Fruit fly (Drosophila melanogaster) whole organism, embryonic: ENCODE data around the gene MICU3.

ENCODE experiments used
- BEAF-32 ChIP-seq: fragments of 200-800 bp; sonication (Bioruptor generic); optimal IDR thresholded peaks from 3 replicates; lab custom pipeline; 2017; ENCODE audit warnings: missing biosample characterization, missing genetic modification characterization, mild to moderate bottlenecking, moderate library complexity, missing genetic modification reagents
- CG10431 ChIP-seq: fragments of 200-800 bp; sonication (Bioruptor generic); optimal IDR thresholded peaks from 3 replicates; lab custom pipeline; 2018; ENCODE audit warnings: missing biosample characterization, mild to moderate bottlenecking, missing genetic modification characterization
- CG11695 ChIP-seq: fragments of 200-800 bp; sonication (Bioruptor generic); IDR thresholded peaks from 3 replicates; pipeline ENCODE4 v1.3.6; 2022; ENCODE audit warnings: missing biosample characterization, missing genetic modification characterization
- CG13775 ChIP-seq: fragments of 200-800 bp; sonication (Bioruptor generic); optimal IDR thresholded peaks from 3 replicates; lab custom pipeline; 2017; ENCODE audit warnings: missing biosample characterization, mild to moderate bottlenecking, missing genetic modification characterization
- CG15514 ChIP-seq: fragments of 200-800 bp; sonication (Bioruptor generic); optimal IDR thresholded peaks from 3 replicates; lab custom pipeline; 2017; ENCODE audit warnings: missing biosample characterization, missing genetic modification characterization, mild to moderate bottlenecking, moderate library complexity, missing genetic modification reagents
- CG15696 ChIP-seq: fragments of 200-800 bp; sonication (Bioruptor generic); optimal IDR thresholded peaks from 2 replicates; lab custom pipeline; 2019; ENCODE audit warnings: missing biosample characterization, mild to moderate bottlenecking, missing genetic modification characterization, moderate library complexity
- CG17568 ChIP-seq: fragments of 200-800 bp; sonication (Bioruptor generic); optimal IDR thresholded peaks from 2 replicates; lab custom pipeline; 2018; ENCODE audit warnings: missing biosample characterization, mild to moderate bottlenecking, missing genetic modification characterization, moderate library complexity
- CG18262 ChIP-seq: fragments of 200-800 bp; optimal IDR thresholded peaks from 3 replicates; lab custom pipeline; 2019; ENCODE audit warnings: missing biosample characterization, mild to moderate bottlenecking, missing genetic modification characterization, moderate library complexity
- CG2116 ChIP-seq: fragments of 200-800 bp; sonication (Bioruptor generic); optimal IDR thresholded peaks from 3 replicates; lab custom pipeline; 2018; ENCODE audit warnings: missing biosample characterization, mild to moderate bottlenecking, missing genetic modification characterization
- CG2199 ChIP-seq: fragments of 200-800 bp; sonication (Bioruptor generic); IDR thresholded peaks from 3 replicates; pipeline ENCODE4 v1.3.6; 2022; ENCODE audit warnings: missing biosample characterization, missing genetic modification characterization
- CG3726 ChIP-seq: fragments of 200-800 bp; sonication (Bioruptor generic); IDR thresholded peaks from 3 replicates; pipeline ENCODE4, ENCODE4 v1.3.6; 2022; ENCODE audit warnings: missing biosample characterization, missing genetic modification characterization
- CG4707 ChIP-seq: fragments of 200-800 bp; sonication (Bioruptor generic); optimal IDR thresholded peaks from 2 replicates; lab custom pipeline; 2018; ENCODE audit warnings: missing biosample characterization, mild to moderate bottlenecking, missing genetic modification characterization, moderate library complexity
- CG5245 ChIP-seq: fragments of 200-800 bp; sonication (Bioruptor generic); optimal IDR thresholded peaks from 3 replicates; lab custom pipeline; 2016; ENCODE audit warnings: missing biosample characterization, missing genetic modification characterization
- CG6683 ChIP-seq: fragments of 200-800 bp; sonication (Bioruptor generic); optimal IDR thresholded peaks from 2 replicates; lab custom pipeline; 2017; ENCODE audit warnings: missing biosample characterization, mild to moderate bottlenecking, missing genetic modification characterization, missing genetic modification reagents
- CG9727 ChIP-seq: fragments of 200-800 bp; sonication (Bioruptor generic); optimal IDR thresholded peaks from 3 replicates; lab custom pipeline; 2017; ENCODE audit warnings: missing biosample characterization, mild to moderate bottlenecking, missing genetic modification characterization
- CG9876 ChIP-seq: fragments of 200-800 bp; sonication (Bioruptor generic); optimal IDR thresholded peaks from 2 replicates; lab custom pipeline; 2016; ENCODE audit warnings: missing biosample characterization, missing genetic modification characterization
- CTCF ChIP-seq: fragments of 200-800 bp; sonication (Bioruptor generic); optimal IDR thresholded peaks from 2 replicates; lab custom pipeline; 2017; ENCODE audit warnings: missing biosample characterization, mild to moderate bottlenecking, missing genetic modification characterization, moderate library complexity
- CkIIα-i1 ChIP-seq: fragments of 200-800 bp; sonication (Bioruptor generic); IDR thresholded peaks from 2 replicates; pipeline ENCODE4 v1.3.6; 2022; ENCODE audit warnings: missing biosample characterization, missing genetic modification characterization
- Dad ChIP-seq: fragments of 200-800 bp; sonication (Bioruptor generic); optimal IDR thresholded peaks from 3 replicates; lab custom pipeline; 2016; ENCODE audit warnings: missing biosample characterization, missing genetic modification characterization
- Dfd ChIP-seq, 2 experiments: fragments of >200 bp; optimal IDR thresholded peaks; 2 replicates each; lab custom pipeline; 2017; ENCODE audit warnings: missing biosample characterization in 2 of 2, missing genetic modification characterization in 2 of 2
- Doc2 ChIP-seq: fragments of 200-800 bp; sonication (Bioruptor generic); IDR thresholded peaks from 2 replicates; pipeline ENCODE4 v1.3.6; 2022; ENCODE audit warnings: missing biosample characterization, missing genetic modification characterization
- Drgx ChIP-seq: fragments of 200-800 bp; sonication (Bioruptor generic); IDR thresholded peaks from 2 replicates; pipeline ENCODE4 v1.3.6; 2022; ENCODE audit warnings: missing biosample characterization, missing genetic modification characterization
- E2f1 ChIP-seq: fragments of 200-800 bp; sonication (Bioruptor generic); IDR thresholded peaks from 2 replicates; pipeline ENCODE4 v1.3.6; 2022; ENCODE audit warnings: missing biosample characterization, missing genetic modification characterization
- Fer3 ChIP-seq: fragments of 200-800 bp; sonication (Bioruptor generic); optimal IDR thresholded peaks from 2 replicates; lab custom pipeline; 2018; ENCODE audit warnings: missing biosample characterization, mild to moderate bottlenecking, missing genetic modification characterization, moderate library complexity
- Hey ChIP-seq: fragments of 200-800 bp; sonication (Bioruptor generic); optimal IDR thresholded peaks from 3 replicates; lab custom pipeline; 2018; ENCODE audit warnings: missing biosample characterization, mild to moderate bottlenecking, missing genetic modification characterization
- Hr78 ChIP-seq, 2 experiments: fragments of 200-800 bp in 1 of 2; fragments of >200 bp in 1 of 2; sonication (Bioruptor generic) in 1 of 2; optimal IDR thresholded peaks; 2 replicates each; lab custom pipeline; 2017 to 2019; ENCODE audit warnings: missing biosample characterization in 2 of 2, missing genetic modification characterization in 2 of 2, mild to moderate bottlenecking in 1 of 2, moderate library complexity in 1 of 2
- Kr ChIP-seq: fragments of 200-800 bp; sonication (Bioruptor generic); optimal IDR thresholded peaks from 2 replicates; lab custom pipeline; 2017; ENCODE audit warnings: missing biosample characterization, mild to moderate bottlenecking, missing genetic modification characterization
- NFAT ChIP-seq: fragments of 200-800 bp; sonication (Bioruptor generic); IDR thresholded peaks from 2 replicates; pipeline ENCODE4 v1.3.6; 2022; ENCODE audit warnings: missing biosample characterization, missing genetic modification characterization
- bab2 ChIP-seq: fragments of 200-800 bp; sonication (Bioruptor generic); optimal IDR thresholded peaks from 2 replicates; lab custom pipeline; 2016; ENCODE audit warnings: missing biosample characterization, missing genetic modification characterization
- cad ChIP-seq: fragments of >200 bp; optimal IDR thresholded peaks from 2 replicates; lab custom pipeline; 2017; ENCODE audit warnings: missing biosample characterization, missing genetic modification characterization
- cas ChIP-seq: fragments of 200-800 bp; sonication (Bioruptor generic); IDR thresholded peaks from 2 replicates; pipeline ENCODE4 v1.3.6; 2022; ENCODE audit warnings: missing biosample characterization, missing genetic modification characterization
- chif ChIP-seq, 2 experiments: fragments of 200-800 bp; sonication (Bioruptor generic); optimal IDR thresholded peaks; 3 replicates each; lab custom pipeline; 2016; ENCODE audit warnings: missing biosample characterization in 2 of 2, missing genetic modification characterization in 2 of 2
- esg ChIP-seq: fragments of 200-800 bp; sonication (Bioruptor generic); conservative IDR thresholded peaks from 2 replicates; pipeline ENCODE4 v1.3.6; 2022; ENCODE audit warnings: missing biosample characterization, missing genetic modification characterization
- exex ChIP-seq: fragments of 200-800 bp; sonication (Bioruptor generic); optimal IDR thresholded peaks from 4 replicates; lab custom pipeline; 2018; ENCODE audit warnings: missing biosample characterization, mild to moderate bottlenecking, missing genetic modification characterization, moderate library complexity
- fd3F ChIP-seq: fragments of 200-800 bp; sonication (Bioruptor generic); optimal IDR thresholded peaks from 2 replicates; lab custom pipeline; 2018; ENCODE audit warnings: missing biosample characterization, mild to moderate bottlenecking, missing genetic modification characterization, moderate library complexity
- gcm ChIP-seq: fragments of 200-800 bp; sonication (Bioruptor generic); optimal IDR thresholded peaks from 2 replicates; lab custom pipeline; 2019; ENCODE audit warnings: missing biosample characterization, mild to moderate bottlenecking, missing genetic modification characterization, moderate library complexity
- gsb-n ChIP-seq: fragments of 200-800 bp; sonication (Bioruptor generic); optimal IDR thresholded peaks from 3 replicates; lab custom pipeline; 2018; ENCODE audit warnings: missing biosample characterization, mild to moderate bottlenecking, missing genetic modification characterization
- hb ChIP-seq: fragments of 200-800 bp; sonication (Bioruptor generic); IDR thresholded peaks from 3 replicates; pipeline ENCODE4 v1.3.6; 2022; ENCODE audit warnings: missing biosample characterization, missing genetic modification characterization; ENCODE audit not compliant: partially characterized antibody
- hbn ChIP-seq: fragments of 200-800 bp; sonication (Bioruptor generic); IDR thresholded peaks from 2 replicates; pipeline ENCODE4 v1.3.6; 2022; ENCODE audit warnings: missing biosample characterization, missing genetic modification characterization; ENCODE audit not compliant: partially characterized antibody
- klu ChIP-seq: fragments of 200-800 bp; sonication (Bioruptor generic); IDR thresholded peaks from 2 replicates; pipeline ENCODE4 v1.3.6; 2022; ENCODE audit warnings: missing biosample characterization, missing genetic modification characterization
- lbe ChIP-seq: fragments of 200-800 bp; sonication (Bioruptor generic); optimal IDR thresholded peaks from 2 replicates; lab custom pipeline; 2016; ENCODE audit warnings: missing biosample characterization, mild to moderate bottlenecking, missing genetic modification characterization
- lola ChIP-seq, 3 experiments: fragments of >200 bp in 2 of 3; fragments of 200-800 bp in 1 of 3; sonication (Bioruptor generic) in 1 of 3; optimal IDR thresholded peaks; 2 replicates each; lab custom pipeline; 2017 to 2019; ENCODE audit warnings: missing biosample characterization in 3 of 3, missing genetic modification characterization in 3 of 3, mild to moderate bottlenecking in 1 of 3, moderate library complexity in 1 of 3
- maf-S ChIP-seq: fragments of 200-800 bp; sonication (Bioruptor generic); optimal IDR thresholded peaks from 2 replicates; lab custom pipeline; 2016; ENCODE audit warnings: missing biosample characterization, missing genetic modification characterization
- mirr ChIP-seq: fragments of 200-800 bp; sonication (Bioruptor generic); optimal IDR thresholded peaks from 3 replicates; lab custom pipeline; 2018; ENCODE audit warnings: missing biosample characterization, mild to moderate bottlenecking, missing genetic modification characterization
- pum ChIP-seq: fragments of 200-800 bp; sonication (Bioruptor generic); optimal IDR thresholded peaks from 2 replicates; lab custom pipeline; 2016; ENCODE audit warnings: missing biosample characterization, missing genetic modification characterization
- repo ChIP-seq: fragments of 200-800 bp; sonication (Bioruptor generic); optimal IDR thresholded peaks from 2 replicates; lab custom pipeline; 2016; ENCODE audit warnings: missing biosample characterization, missing genetic modification characterization
- row ChIP-seq: fragments of 200-800 bp; sonication (Bioruptor generic); IDR thresholded peaks from 3 replicates; pipeline ENCODE4 v1.3.6; 2022; ENCODE audit warnings: missing biosample characterization, missing genetic modification characterization
- tll ChIP-seq, 2 experiments: fragments of 200-800 bp in 1 of 2; fragments of >200 bp in 1 of 2; sonication (Bioruptor generic) in 1 of 2; optimal IDR thresholded peaks; 2 replicates each; lab custom pipeline; 2017 to 2019; ENCODE audit warnings: missing biosample characterization in 2 of 2, missing genetic modification characterization in 2 of 2, mild to moderate bottlenecking in 1 of 2, moderate library complexity in 1 of 2
- zfh2 ChIP-seq: fragments of 200-800 bp; sonication (Bioruptor generic); optimal IDR thresholded peaks from 2 replicates; lab custom pipeline; 2016; ENCODE audit warnings: missing biosample characterization, missing genetic modification characterization

The MICU3 gene

DNA sequence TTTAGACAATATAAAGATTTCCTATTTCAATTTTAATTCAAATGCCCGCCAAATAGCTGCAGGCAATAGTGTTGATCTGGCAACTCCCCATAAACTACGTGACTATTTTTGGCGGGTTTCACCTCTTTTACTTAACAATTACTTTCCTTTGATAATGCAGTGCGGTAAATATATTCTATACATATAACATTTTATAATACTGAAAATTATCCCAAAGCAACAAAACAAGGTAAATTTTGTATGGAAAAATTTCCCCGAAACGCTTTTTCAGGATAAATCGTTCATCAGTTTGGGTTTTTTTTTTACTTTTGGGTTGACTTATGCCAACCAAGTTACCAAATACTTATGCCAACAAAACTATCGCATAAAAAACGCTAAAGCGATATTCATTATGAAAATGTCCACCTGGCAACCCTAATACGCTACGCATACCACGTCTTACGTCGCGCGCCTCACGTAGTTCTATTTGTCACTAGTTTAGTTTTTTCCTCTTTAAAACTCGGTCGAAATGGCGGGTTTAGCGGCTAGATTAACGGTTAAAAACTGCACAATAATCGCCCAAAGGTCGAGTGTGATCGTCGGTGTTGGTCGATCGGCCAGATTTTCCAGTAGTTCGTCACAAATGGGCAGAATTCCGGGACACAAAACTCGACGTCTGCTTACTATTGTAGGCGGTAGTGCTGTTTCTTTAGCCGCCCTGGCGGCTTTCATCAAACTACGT, at the start of gene MICU3 (continued):
- TF ChIP-seq mirr (GFP tag; lab: Kevin White, UChicago) (no peak), bab2 (GFP tag; lab: Kevin White, UChicago) (peak; percentile 49), lola (GFP tag; optimal IDR thresholded peaks at IDR 0.05; lab: Kevin White, UChicago) (peak in 1 of 3 experiments; percentile 59), Kr (GFP tag; lab: Kevin White, UChicago) (no peak), tll (GFP tag; optimal IDR thresholded peaks at IDR 0.05; lab: Kevin White, UChicago) (peak in 1 of 2 experiments; percentile 45), gcm (GFP tag; lab: Kevin White, UChicago) (no peak), hb (peak; percentile 69), CG17568 (GFP tag; lab: Kevin White, UChicago) (no peak), esg (GFP tag; lab: Robert Waterston, UW) (peak; percentile 66), CG18262 (no peak), CG3726 (GFP tag; lab: Robert Waterston, UW) (no peak), BEAF-32 (GFP tag; lab: Kevin White, UChicago) (peak; percentile 87), CG11695 (GFP tag; lab: Robert Waterston, UW) (no peak), cas (GFP tag; lab: Robert Waterston, UW) (no peak), chif (GFP tag; optimal IDR thresholded peaks at IDR 0.05; lab: Kevin White, UChicago) (peak; percentile 35 to 59), Doc2 (GFP tag; lab: Robert Waterston, UW) (no peak), NFAT (peak; percentile 79), CkIIα-i1 (GFP tag; lab: Robert Waterston, UW) (no peak), CG4707 (no peak), gsb-n (tag; lab: Kevin White, UChicago) (peak; percentile 6), CG2199 (GFP tag; lab: Robert Waterston, UW) (no peak), row (GFP tag; lab: Robert Waterston, UW) (peak; percentile 90), CG15514 (GFP tag; lab: Kevin White, UChicago) (peak; percentile 29), CG2116 (peak; percentile 53), maf-S (GFP tag; lab: Kevin White, UChicago) (peak; percentile 57), CG6683 (no peak), pum (GFP tag; lab: Kevin White, UChicago) (peak; percentile 56), zfh2 (GFP tag; lab: Kevin White, UChicago) (peak; percentile 75), CG5245 (GFP tag; lab: Kevin White, UChicago) (peak; percentile 54), CG9876 (GFP tag; lab: Kevin White, UChicago) (peak; percentile 59), E2f1 (GFP tag; lab: Robert Waterston, UW) (peak; percentile 50), CTCF (GFP tag; lab: Kevin White, UChicago) (peak; percentile 27), Hey (no peak), Dfd (GFP tag; optimal IDR thresholded peaks at IDR 0.05; lab: Kevin White, UChicago) (no peak), lbe (GFP tag; lab: Kevin White, UChicago) (no peak), Hr78 (GFP tag; optimal IDR thresholded peaks at IDR 0.05; lab: Kevin White, UChicago) (no peak), fd3F (GFP tag; lab: Kevin White, UChicago) (peak; percentile 52), CG9727 (GFP tag; lab: Kevin White, UChicago) (peak; percentile 66), cad (GFP tag; lab: Kevin White, UChicago) (no peak), hbn (GFP tag; lab: Robert Waterston, UW) (peak; percentile 66; the same call in 1 of the 2 replicates), Drgx (no peak), CG10431 (GFP tag; lab: Kevin White, UChicago) (no peak), klu (GFP tag; lab: Robert Waterston, UW) (no peak), CG13775 (GFP tag; lab: Kevin White, UChicago) (peak; percentile 64), repo (GFP tag; lab: Kevin White, UChicago) (peak; percentile 9), Dad (GFP tag; lab: Kevin White, UChicago) (peak; percentile 54), CG15696 (peak; percentile 63), exex (tag; lab: Kevin White, UChicago) (peak; percentile 5), Fer3 (peak; percentile 58)
